Worm (Caenorhabditis elegans): ENCODE data around the gene K06H7.8.

K06H7.8 gene

ce11 chrIII:8093079-8093623 lies 4.9 kb downstream of the K06H7.8 start, which contains the start of gene K06H7.2 (continued):
- TF ChIP-seq unc-86 (tag; optimal IDR thresholded peaks at IDR 0.05) (no peak), ceh-30 (tag; optimal IDR thresholded peaks at IDR 0.05) (no peak), che-1 (tag; optimal IDR thresholded peaks at IDR 0.05) (no peak), K02D7.2 (tag; optimal IDR thresholded peaks at IDR 0.05) (no peak), fkh-6 (tag; optimal IDR thresholded peaks at IDR 0.05) (no peak)

DNA sequence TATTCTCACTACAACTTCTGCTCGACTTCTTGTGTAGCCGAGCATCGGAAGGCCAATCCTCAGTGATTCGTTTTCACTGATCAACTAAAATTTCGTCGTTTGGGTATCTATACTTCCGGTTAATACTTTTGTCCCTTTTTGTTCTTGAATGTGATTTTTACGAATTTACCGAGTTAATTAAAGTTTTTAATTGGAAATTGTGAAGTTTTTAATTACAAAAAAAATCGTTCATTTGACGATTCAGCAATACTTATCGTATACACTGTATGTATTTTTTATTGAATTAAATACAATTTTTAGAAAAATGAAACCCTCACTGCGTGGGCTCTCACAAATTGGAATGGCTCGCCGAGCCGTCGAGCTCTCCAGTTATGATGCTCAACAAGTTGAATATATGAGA lies 6.6 kb downstream of the K06H7.8 start, which contains the start of gene idi-1:
Gene idi-1 (plus strand): TSS at position 301 of the 400 bp plus-strand sequence.
- no peak for TF ChIP-seq ahr-1 (tag; optimal IDR thresholded peaks at IDR 0.05)
- TF ChIP-seq ttx-3 (tag; optimal IDR thresholded peaks at IDR 0.05): no peak
- no peak for TF ChIP-seq nhr-11 (tag; optimal IDR thresholded peaks at IDR 0.05)
- TF ChIP-seq ets-4 (tag; optimal IDR thresholded peaks at IDR 0.05): no peak
- TF ChIP-seq sox-2 (GFP tag; IDR thresholded peaks at IDR 0.05): no peak
- TF ChIP-seq ceh-18 (tag; optimal IDR thresholded peaks at IDR 0.05): no peak
- TF ChIP-seq ceh-2 (tag; optimal IDR thresholded peaks at IDR 0.05): no peak
- no peak for TF ChIP-seq fkh-6 (tag; optimal IDR thresholded peaks at IDR 0.05)
- no peak for TF ChIP-seq syd-9 (tag; optimal IDR thresholded peaks at IDR 0.05)
- no peak for TF ChIP-seq ceh-22 (tag; optimal IDR thresholded peaks at IDR 0.05)
- no peak for TF ChIP-seq sox-4 (tag; optimal IDR thresholded peaks at IDR 0.05)
- no peak for TF ChIP-seq unc-42 (tag; optimal IDR thresholded peaks at IDR 0.05)
- no peak for TF ChIP-seq fkh-10 (GFP tag; optimal IDR thresholded peaks at IDR 0.05)
- TF ChIP-seq ceh-14 (tag; optimal IDR thresholded peaks at IDR 0.05): no peak
- no peak for TF ChIP-seq ceh-9 (tag; optimal IDR thresholded peaks at IDR 0.05)
- TF ChIP-seq eyg-1 (tag; optimal IDR thresholded peaks at IDR 0.05): no peak
- TF ChIP-seq ceh-19 (GFP tag; optimal IDR thresholded peaks at IDR 0.05): no peak
- TF ChIP-seq npax-4 (tag; optimal IDR thresholded peaks at IDR 0.05): no peak

- TF ChIP-seq ttx-3 (tag; optimal IDR thresholded peaks at IDR 0.05) (no peak), eyg-1 (tag; optimal IDR thresholded peaks at IDR 0.05) (no peak), Y22D7AL.16 (tag; optimal IDR thresholded peaks at IDR 0.05) (no peak), ceh-45 (GFP tag; IDR thresholded peaks at IDR 0.05) (no peak), F13H6.1 (tag; optimal IDR thresholded peaks at IDR 0.05) (no peak), madf-2 (tag; optimal IDR thresholded peaks at IDR 0.05) (no peak), hlh-13 (GFP tag; optimal IDR thresholded peaks at IDR 0.05) (no peak), ceh-34 (tag; optimal IDR thresholded peaks at IDR 0.05) (no peak), mec-3 (tag; optimal IDR thresholded peaks at IDR 0.05; ENCODE audit: borderline replicate concordance) (no peak), pha-2 (tag; optimal IDR thresholded peaks at IDR 0.05) (no peak), C38D4.7 (GFP tag; optimal IDR thresholded peaks at IDR 0.05) (no peak), che-1 (tag; optimal IDR thresholded peaks at IDR 0.05) (no peak), zip-5 (tag; optimal IDR thresholded peaks at IDR 0.05) (no peak), dve-1 (tag; optimal IDR thresholded peaks at IDR 0.05) (no peak)
Observed at ce11 chrIII:8088235-8088634, 9.8 kb downstream of the K06H7.8 start, which contains the start of gene vms-1. Gene vms-1, plus strand, starts transcription at chrIII:8088535.

ce11 chrIII:8085355-8085754 lies 12.7 kb downstream of the K06H7.8 start, which contains the start of the genes K06H7.7 and grp-1:
Gene K06H7.7, minus strand, starts transcription at chrIII:8085475.
Gene grp-1, plus strand, starts transcription at chrIII:8085705.
- peak; percentile 25 for TF ChIP-seq ceh-30 (tag; optimal IDR thresholded peaks at IDR 0.05)
- no peak for TF ChIP-seq fkh-6 (tag; optimal IDR thresholded peaks at IDR 0.05)
- peak; percentile 12 for TF ChIP-seq unc-55 (GFP tag; optimal IDR thresholded peaks at IDR 0.05)
- TF ChIP-seq pros-1 (tag; optimal IDR thresholded peaks at IDR 0.05): peak; percentile 98
- peak; percentile 24 for TF ChIP-seq unc-42 (tag; optimal IDR thresholded peaks at IDR 0.05)
- peak; percentile 37 for TF ChIP-seq nfya-1 (tag; optimal IDR thresholded peaks at IDR 0.05)
